Worm (Caenorhabditis elegans) whole organism, L4/young adult: Measurements from ENCODE around the gene T06E8.8.

ENCODE experiments used
- W03F9.2 ChIP-seq: fragments of 150-350 bp; optimal IDR thresholded peaks from 2 replicates; lab custom pipeline; 2014; ENCODE audit warnings: missing biosample characterization, missing genetic modification characterization
- dao-5 ChIP-seq: sonication (generic microtip); optimal IDR thresholded peaks from 2 replicates; lab custom pipeline; 2016; ENCODE audit warnings: missing genotype, missing genetic modification characterization, moderate library complexity, missing compliant biosample characterization
- him-1 ChIP-seq: sonication (generic microtip); optimal IDR thresholded peaks from 2 replicates; lab custom pipeline; 2016; ENCODE audit warnings: missing genotype, missing genetic modification reagents, missing genetic modification characterization, missing compliant biosample characterization

Gene T06E8.8

ce11 chrV:10023062-10023536 lies 20.4 kb upstream of the T06E8.8 start:
- TF ChIP-seq W03F9.2 (tag; lab: Kevin White, UChicago) (no peak), him-1 (tag; lab: Kevin White, UChicago) (no peak), dao-5 (tag; lab: Kevin White, UChicago) (no peak)

ce11 chrV:10030992-10031383 lies 12.6 kb upstream of the T06E8.8 start, which contains the start of gene acl-2:
TSS of gene acl-2 (minus strand) at chrV:10031092.
- TF ChIP-seq dao-5 (tag; lab: Kevin White, UChicago) (no peak), W03F9.2 (tag; lab: Kevin White, UChicago) (no peak), him-1 (tag; lab: Kevin White, UChicago) (no peak)

ce11 chrV:10031384-10032171 lies 12.0 kb upstream of the T06E8.8 start:
- TF ChIP-seq dao-5 (tag; lab: Kevin White, UChicago) (no peak), W03F9.2 (tag; lab: Kevin White, UChicago) (no peak), him-1 (tag; lab: Kevin White, UChicago) (no peak)

ce11 chrV:10035586-10035985 lies 8.0 kb upstream of the T06E8.8 start:
- TF ChIP-seq W03F9.2 (tag; lab: Kevin White, UChicago) (no peak), him-1 (tag; lab: Kevin White, UChicago) (no peak), dao-5 (tag; lab: Kevin White, UChicago) (no peak)

ce11 chrV:10036275-10036674 lies 7.3 kb upstream of the T06E8.8 start, which contains the start of gene T06E8.2:
TSS of gene T06E8.2 (minus strand) at chrV:10036413.
- TF ChIP-seq W03F9.2 (tag; lab: Kevin White, UChicago), result no peak
- no peak for TF ChIP-seq him-1 (tag; lab: Kevin White, UChicago)
- no peak for TF ChIP-seq dao-5 (tag; lab: Kevin White, UChicago)

ce11 chrV:10037040-10037439 lies 6.5 kb upstream of the T06E8.8 start, which contains the start of gene F57A8.1:
TSS of gene F57A8.1 (plus strand) at chrV:10037340.
- TF ChIP-seq W03F9.2 (tag; lab: Kevin White, UChicago), result no peak
- TF ChIP-seq dao-5 (tag; lab: Kevin White, UChicago), result no peak
- no peak for TF ChIP-seq him-1 (tag; lab: Kevin White, UChicago)

ce11 chrV:10039837-10040236 lies 3.7 kb upstream of the T06E8.8 start:
- TF ChIP-seq W03F9.2 (tag; lab: Kevin White, UChicago) (peak; percentile 58), him-1 (tag; lab: Kevin White, UChicago) (no peak)

ce11 chrV:10041484-10041883 lies 2.1 kb upstream of the T06E8.8 start:
- TF ChIP-seq him-1 (tag; lab: Kevin White, UChicago) (no peak), W03F9.2 (tag; lab: Kevin White, UChicago) (no peak), dao-5 (tag; lab: Kevin White, UChicago) (no peak)

ce11 chrV:10042254-10042653 lies 1.3 kb upstream of the T06E8.8 start:
- TF ChIP-seq dao-5 (tag; lab: Kevin White, UChicago) (no peak), him-1 (tag; lab: Kevin White, UChicago) (peak; percentile 29)

ce11 chrV:10044735-10045134 lies 1.2 kb downstream of the T06E8.8 start:
- TF ChIP-seq dao-5 (tag; lab: Kevin White, UChicago) (no peak), W03F9.2 (tag; lab: Kevin White, UChicago) (no peak), him-1 (tag; lab: Kevin White, UChicago) (no peak)

- TF ChIP-seq him-1 (tag; lab: Kevin White, UChicago) (no peak), W03F9.2 (tag; lab: Kevin White, UChicago) (no peak), dao-5 (tag; lab: Kevin White, UChicago) (no peak)
Observed at ce11 chrV:10046503-10046902, 3.0 kb downstream of the T06E8.8 start.

- TF ChIP-seq W03F9.2 (tag; lab: Kevin White, UChicago) (no peak), him-1 (tag; lab: Kevin White, UChicago) (no peak), dao-5 (tag; lab: Kevin White, UChicago) (no peak)
Observed at ce11 chrV:10047189-10047588, 3.6 kb downstream of the T06E8.8 start.

- TF ChIP-seq W03F9.2 (tag; lab: Kevin White, UChicago), result no peak
- no peak for TF ChIP-seq dao-5 (tag; lab: Kevin White, UChicago)
- no peak for TF ChIP-seq him-1 (tag; lab: Kevin White, UChicago)
Observed at ce11 chrV:10051855-10052254, 8.3 kb downstream of the T06E8.8 start, which contains the start of gene str-118. TSS of gene str-118 (plus strand) at chrV:10052155.

ce11 chrV:10054872-10055271 lies 11.3 kb downstream of the T06E8.8 start, which contains the start of gene yif-1:
TSS of gene yif-1 (minus strand) at chrV:10054913.
- TF ChIP-seq dao-5 (tag; lab: Kevin White, UChicago) (no peak), him-1 (tag; lab: Kevin White, UChicago) (no peak), W03F9.2 (tag; lab: Kevin White, UChicago) (no peak)
